Worm (Caenorhabditis elegans) whole organism, L4/young adult: ENCODE results near the gene fipr-16.

ENCODE experiments used
- W03F9.2 ChIP-seq: fragments of 150-350 bp; optimal IDR thresholded peaks from 2 replicates; lab custom pipeline; 2014; ENCODE audit warnings: missing biosample characterization, missing genetic modification characterization
- dao-5 ChIP-seq: sonication (generic microtip); optimal IDR thresholded peaks from 2 replicates; lab custom pipeline; 2016; ENCODE audit warnings: missing genotype, missing genetic modification characterization, moderate library complexity, missing compliant biosample characterization
- him-1 ChIP-seq: sonication (generic microtip); optimal IDR thresholded peaks from 2 replicates; lab custom pipeline; 2016; ENCODE audit warnings: missing genotype, missing genetic modification reagents, missing genetic modification characterization, missing compliant biosample characterization

The fipr-16 gene

ce11 chrIII:8551705-8552104 is 39.1 kb downstream of the fipr-16 start:
- TF ChIP-seq him-1 (tag; lab: Kevin White, UChicago) = no peak
- no peak for TF ChIP-seq dao-5

- TF ChIP-seq dao-5 (no peak), W03F9.2 (tag; lab: Kevin White, UChicago) (no peak), him-1 (tag; lab: Kevin White, UChicago) (no peak)
Measured at ce11 chrIII:8545515-8545914, 45.3 kb downstream of the fipr-16 start, which contains the start of gene ZC21.6. ZC21.6 (minus strand) TSS chrIII:8545615.
